Worm (Caenorhabditis elegans) whole organism, L4/young adult: ENCODE results near the gene nspb-2.

Source experiments
- dao-5 ChIP-seq: sonication (generic microtip); optimal IDR thresholded peaks from 2 replicates; lab custom pipeline; 2016; ENCODE audit warnings: missing genotype, missing genetic modification characterization, moderate library complexity, missing compliant biosample characterization
- him-1 ChIP-seq: sonication (generic microtip); optimal IDR thresholded peaks from 2 replicates; lab custom pipeline; 2016; ENCODE audit warnings: missing genotype, missing genetic modification reagents, missing genetic modification characterization, missing compliant biosample characterization

ce11 chrIV:6582604-6583003, 8.9 kb upstream of the nspb-2 start, which contains the start of gene odr-8:
- TF ChIP-seq him-1 (tag; lab: Kevin White, UChicago) = no peak
- no peak for TF ChIP-seq dao-5 (tag; lab: Kevin White, UChicago)
